Fruit fly (Drosophila melanogaster) whole organism, embryonic: ENCODE results near the gene Indy.
A peak's percentile ranks its signal among the peaks of the same experiment; 100 is the strongest.

Experiments
- Abd-B ChIP-seq: fragments of 200-800 bp; sonication (Bioruptor generic); optimal IDR thresholded peaks from 2 replicates; lab custom pipeline; 2018; ENCODE audit warnings: missing biosample characterization, mild to moderate bottlenecking, missing genetic modification characterization, moderate library complexity
- Adf1 ChIP-seq: fragments of 200-800 bp; sonication (Bioruptor generic); IDR thresholded peaks from 2 replicates; pipeline ENCODE4 v1.3.6; 2022; ENCODE audit warnings: missing biosample characterization, missing genetic modification characterization
- CG1024 ChIP-seq: fragments of 200-800 bp; sonication (Bioruptor generic); IDR thresholded peaks from 2 replicates; pipeline ENCODE4 v1.3.6; 2022; ENCODE audit warnings: missing biosample characterization, missing genetic modification characterization
- CG10565 ChIP-seq: fragments of 200-800 bp; sonication (Bioruptor generic); optimal IDR thresholded peaks from 3 replicates; lab custom pipeline; 2016; ENCODE audit warnings: missing biosample characterization, mild to moderate bottlenecking, missing genetic modification characterization
- CG11696 ChIP-seq: fragments of 200-800 bp; sonication (Bioruptor generic); IDR thresholded peaks from 2 replicates; pipeline ENCODE4 v1.3.6; 2022; ENCODE audit warnings: missing biosample characterization, missing genetic modification characterization
- CG12071 ChIP-seq: fragments of 200-800 bp; sonication (Bioruptor generic); optimal IDR thresholded peaks from 3 replicates; lab custom pipeline; 2018; ENCODE audit warnings: missing biosample characterization, mild to moderate bottlenecking, missing genetic modification characterization
- CG12104 ChIP-seq: fragments of 200-800 bp; sonication (Bioruptor generic); optimal IDR thresholded peaks from 3 replicates; lab custom pipeline; 2016; ENCODE audit warnings: missing biosample characterization, missing genetic modification characterization
- CG12219 ChIP-seq: fragments of 200-800 bp; sonication (Bioruptor generic); optimal IDR thresholded peaks from 3 replicates; lab custom pipeline; 2018; ENCODE audit warnings: missing biosample characterization, mild to moderate bottlenecking, missing genetic modification characterization
- CG12236 ChIP-seq: fragments of 200-800 bp; sonication (Bioruptor generic); optimal IDR thresholded peaks from 2 replicates; lab custom pipeline; 2016; ENCODE audit warnings: missing biosample characterization, missing genetic modification characterization
- CG13123 ChIP-seq: fragments of 200-800 bp; sonication (Bioruptor generic); optimal IDR thresholded peaks from 2 replicates; lab custom pipeline; 2016; ENCODE audit warnings: missing biosample characterization, missing genetic modification characterization
- CG14050 ChIP-seq: fragments of 200-800 bp; sonication (Bioruptor generic); IDR thresholded peaks from 3 replicates; pipeline ENCODE4 v1.3.6; 2022; ENCODE audit warnings: missing biosample characterization, missing genetic modification characterization
- CG16779 ChIP-seq: fragments of 200-800 bp; sonication (Bioruptor generic); IDR thresholded peaks from 2 replicates; pipeline ENCODE4 v1.3.6; 2022; ENCODE audit warnings: missing biosample characterization, missing genetic modification characterization
- CG17829 ChIP-seq: fragments of 200-800 bp; optimal IDR thresholded peaks from 2 replicates; lab custom pipeline; 2019; ENCODE audit warnings: missing biosample characterization, mild to moderate bottlenecking, missing genetic modification characterization, moderate library complexity
- CG30431 ChIP-seq: fragments of 200-800 bp; sonication (Bioruptor generic); optimal IDR thresholded peaks from 2 replicates; lab custom pipeline; 2017; ENCODE audit warnings: missing biosample characterization, missing genetic modification characterization
- CG31388 ChIP-seq: fragments of 200-800 bp; sonication (Bioruptor generic); optimal IDR thresholded peaks from 2 replicates; lab custom pipeline; 2016; ENCODE audit warnings: missing biosample characterization, missing genetic modification characterization
- CG3407 ChIP-seq: fragments of 200-800 bp; sonication (Bioruptor generic); optimal IDR thresholded peaks from 2 replicates; lab custom pipeline; 2018; ENCODE audit warnings: missing biosample characterization, mild to moderate bottlenecking, missing genetic modification characterization
- CG43689 ChIP-seq: fragments of 200-800 bp; sonication (Bioruptor generic); IDR thresholded peaks from 2 replicates; pipeline ENCODE4 v1.3.6; 2022; ENCODE audit warnings: missing biosample characterization, missing genetic modification characterization
- CG4404 ChIP-seq: fragments of 200-800 bp; sonication (Bioruptor generic); IDR thresholded peaks from 2 replicates; pipeline ENCODE4 v1.3.6; 2022; ENCODE audit warnings: missing biosample characterization, missing genetic modification characterization
- CG4730 ChIP-seq: fragments of 200-800 bp; sonication (Bioruptor generic); IDR thresholded peaks from 2 replicates; pipeline ENCODE4 v1.3.6; 2022; ENCODE audit warnings: missing biosample characterization, missing genetic modification characterization
- CG5245 ChIP-seq: fragments of 200-800 bp; sonication (Bioruptor generic); optimal IDR thresholded peaks from 3 replicates; lab custom pipeline; 2016; ENCODE audit warnings: missing biosample characterization, missing genetic modification characterization
- CG6765 ChIP-seq: fragments of 200-800 bp; sonication (Bioruptor generic); optimal IDR thresholded peaks from 3 replicates; lab custom pipeline; 2017; ENCODE audit warnings: missing biosample characterization, mild to moderate bottlenecking, missing genetic modification characterization
- CG6791 ChIP-seq: fragments of 200-800 bp; sonication (Bioruptor generic); IDR thresholded peaks from 3 replicates; pipeline ENCODE4 v1.3.6; 2022; ENCODE audit warnings: missing biosample characterization, missing genetic modification characterization; ENCODE audit not compliant: partially characterized antibody
- CG7963 ChIP-seq: fragments of 200-800 bp; sonication (Bioruptor generic); IDR thresholded peaks from 3 replicates; pipeline ENCODE4 v1.3.6; 2022; ENCODE audit warnings: missing biosample characterization, missing genetic modification characterization; ENCODE audit not compliant: partially characterized antibody
- CG8924 ChIP-seq: fragments of 200-800 bp; optimal IDR thresholded peaks from 3 replicates; lab custom pipeline; 2019; ENCODE audit warnings: missing biosample characterization, mild to moderate bottlenecking, missing genetic modification characterization, moderate library complexity
- CG9817 ChIP-seq: fragments of 200-800 bp; sonication (Bioruptor generic); optimal IDR thresholded peaks from 2 replicates; lab custom pipeline; 2018; ENCODE audit warnings: missing biosample characterization, mild to moderate bottlenecking, missing genetic modification characterization, moderate library complexity
- Gug ChIP-seq: fragments of 200-800 bp; sonication (Bioruptor generic); IDR thresholded peaks from 4 replicates; pipeline ENCODE4 v1.3.6; 2022; ENCODE audit warnings: missing biosample characterization, missing genetic modification characterization
- HLH4C ChIP-seq: fragments of 200-800 bp; sonication (Bioruptor generic); IDR thresholded peaks from 3 replicates; pipeline ENCODE4 v1.3.6; 2022; ENCODE audit warnings: missing biosample characterization, missing genetic modification characterization; ENCODE audit not compliant: partially characterized antibody
- Med ChIP-seq: fragments of 200-800 bp; sonication (Bioruptor generic); peaks from one replicate; lab custom pipeline; 2016; ENCODE audit warnings: missing biosample characterization, missing genetic modification characterization, mild to moderate bottlenecking, inconsistent platforms, moderate library complexity
- bbx ChIP-seq: fragments of 200-800 bp; sonication (Bioruptor generic); IDR thresholded peaks from 2 replicates; pipeline ENCODE4 v1.3.6; 2022; ENCODE audit warnings: missing biosample characterization, missing genetic modification characterization; ENCODE audit not compliant: partially characterized antibody
- btn ChIP-seq: fragments of 200-800 bp; sonication (Bioruptor generic); optimal IDR thresholded peaks from 2 replicates; lab custom pipeline; 2016; ENCODE audit warnings: missing biosample characterization, missing genetic modification characterization
- crol ChIP-seq: fragments of 200-800 bp; sonication (Bioruptor generic); IDR thresholded peaks from 2 replicates; pipeline ENCODE4 v1.3.6; 2022; ENCODE audit warnings: missing biosample characterization, missing genetic modification characterization
- dan ChIP-seq: fragments of 200-800 bp; sonication (Bioruptor generic); IDR thresholded peaks from 2 replicates; pipeline ENCODE4 v1.3.6; 2022; ENCODE audit warnings: missing biosample characterization, missing genetic modification characterization
- esg ChIP-seq: fragments of 200-800 bp; sonication (Bioruptor generic); conservative IDR thresholded peaks from 2 replicates; pipeline ENCODE4 v1.3.6; 2022; ENCODE audit warnings: missing biosample characterization, missing genetic modification characterization
- eyg ChIP-seq: fragments of 200-800 bp; sonication (Bioruptor generic); optimal IDR thresholded peaks from 3 replicates; lab custom pipeline; 2016; ENCODE audit warnings: missing biosample characterization, missing genetic modification characterization
- fd96Cb ChIP-seq: fragments of 200-800 bp; sonication (Bioruptor generic); optimal IDR thresholded peaks from 2 replicates; lab custom pipeline; 2018; ENCODE audit warnings: missing biosample characterization, mild to moderate bottlenecking, missing genetic modification characterization, moderate library complexity
- gcm2 ChIP-seq: fragments of 200-800 bp; sonication (Bioruptor generic); optimal IDR thresholded peaks from 2 replicates; lab custom pipeline; 2016; ENCODE audit warnings: missing biosample characterization, missing genetic modification characterization
- gem ChIP-seq: fragments of 200-800 bp; sonication (Bioruptor generic); optimal IDR thresholded peaks from 2 replicates; lab custom pipeline; 2019; ENCODE audit warnings: missing biosample characterization, mild to moderate bottlenecking, missing genetic modification characterization, moderate library complexity
- gsb-n ChIP-seq: fragments of 200-800 bp; sonication (Bioruptor generic); optimal IDR thresholded peaks from 3 replicates; lab custom pipeline; 2018; ENCODE audit warnings: missing biosample characterization, mild to moderate bottlenecking, missing genetic modification characterization
- h ChIP-seq: fragments of >200 bp; optimal IDR thresholded peaks from 2 replicates; lab custom pipeline; 2017
- ind ChIP-seq: fragments of 200-800 bp; sonication (Bioruptor generic); optimal IDR thresholded peaks from 3 replicates; lab custom pipeline; 2016; ENCODE audit warnings: missing biosample characterization, missing genetic modification characterization
- inv ChIP-seq: fragments of 200-800 bp; sonication (Bioruptor generic); IDR thresholded peaks from 2 replicates; pipeline ENCODE4 v1.3.6; 2022; ENCODE audit warnings: missing biosample characterization, missing genetic modification characterization; ENCODE audit not compliant: partially characterized antibody
- lab ChIP-seq: fragments of 200-800 bp; sonication (Bioruptor generic); optimal IDR thresholded peaks from 3 replicates; lab custom pipeline; 2017; ENCODE audit warnings: missing biosample characterization, missing genetic modification characterization, mild to moderate bottlenecking, moderate library complexity, missing genetic modification reagents
- p53 ChIP-seq: fragments of 200-800 bp; sonication (Bioruptor generic); optimal IDR thresholded peaks from 2 replicates; lab custom pipeline; 2016; ENCODE audit warnings: missing biosample characterization, missing genetic modification characterization
- pfk ChIP-seq: fragments of 200-800 bp; sonication (Bioruptor generic); optimal IDR thresholded peaks from 2 replicates; lab custom pipeline; 2018; ENCODE audit warnings: missing biosample characterization, mild to moderate bottlenecking, missing genetic modification characterization, moderate library complexity
- row ChIP-seq: fragments of 200-800 bp; sonication (Bioruptor generic); IDR thresholded peaks from 3 replicates; pipeline ENCODE4 v1.3.6; 2022; ENCODE audit warnings: missing biosample characterization, missing genetic modification characterization
- shn ChIP-seq: fragments of 200-800 bp; sonication (Bioruptor generic); optimal IDR thresholded peaks from 3 replicates; lab custom pipeline; 2016; ENCODE audit warnings: missing biosample characterization, missing genetic modification characterization
- sqz ChIP-seq: fragments of 200-800 bp; sonication (Bioruptor generic); optimal IDR thresholded peaks from 3 replicates; lab custom pipeline; 2018; ENCODE audit warnings: missing biosample characterization, mild to moderate bottlenecking, missing genetic modification characterization
- stwl ChIP-seq: fragments of 200-800 bp; sonication (Bioruptor generic); optimal IDR thresholded peaks from 3 replicates; lab custom pipeline; 2018; ENCODE audit warnings: missing biosample characterization, mild to moderate bottlenecking, missing genetic modification characterization, moderate library complexity
- vfl ChIP-seq: fragments of 200-800 bp; sonication (Bioruptor generic); optimal IDR thresholded peaks from 2 replicates; lab custom pipeline; 2016; ENCODE audit warnings: missing biosample characterization, missing genetic modification characterization
- vvl ChIP-seq: fragments of 200-800 bp; sonication (Bioruptor generic); IDR thresholded peaks from 2 replicates; pipeline ENCODE4 v1.3.6; 2022; ENCODE audit warnings: missing biosample characterization, missing genetic modification characterization
- zen2 ChIP-seq: fragments of 200-800 bp; sonication (Bioruptor generic); IDR thresholded peaks from 3 replicates; pipeline ENCODE4 v1.3.6; 2022; ENCODE audit warnings: missing biosample characterization, missing genetic modification characterization; ENCODE audit not compliant: partially characterized antibody
- zfh2 ChIP-seq: fragments of 200-800 bp; sonication (Bioruptor generic); optimal IDR thresholded peaks from 2 replicates; lab custom pipeline; 2016; ENCODE audit warnings: missing biosample characterization, missing genetic modification characterization

Gene Indy

dm6 chr3L:18867521-18867920 lies 21.5 kb upstream of the Indy start, which contains the start of gene Dysb (continued):
- TF ChIP-seq zen2 (GFP tag; lab: Robert Waterston, UW): no peak
- peak; percentile 60 for TF ChIP-seq Adf1 (GFP tag; lab: Robert Waterston, UW)
- TF ChIP-seq vfl (GFP tag; lab: Kevin White, UChicago): peak; percentile 48
- TF ChIP-seq p53 (GFP tag; lab: Kevin White, UChicago): no peak
- TF ChIP-seq CG5245: peak; percentile 78
- TF ChIP-seq inv (GFP tag; lab: Robert Waterston, UW): no peak
- no peak for TF ChIP-seq dan (GFP tag; lab: Robert Waterston, UW)
- TF ChIP-seq CG31388 (GFP tag; lab: Kevin White, UChicago): peak; percentile 15
- TF ChIP-seq gsb-n (tag; lab: Kevin White, UChicago): peak; percentile 88
- TF ChIP-seq row (GFP tag; lab: Robert Waterston, UW): peak; percentile 97
- peak; percentile 94 for TF ChIP-seq gem (tag; lab: Kevin White, UChicago)
- no peak for TF ChIP-seq bbx (GFP tag; lab: Robert Waterston, UW)
- TF ChIP-seq CG12219 (GFP tag; lab: Kevin White, UChicago): peak; percentile 77
- peak; percentile 76 for TF ChIP-seq ind (GFP tag; lab: Kevin White, UChicago)
- peak; percentile 61 for TF ChIP-seq zfh2 (GFP tag; lab: Kevin White, UChicago)
- no peak for TF ChIP-seq crol
- TF ChIP-seq HLH4C: no peak
- no peak for TF ChIP-seq h (lab: Kevin White, UChicago)
- peak; percentile 93 for TF ChIP-seq CG17829
- TF ChIP-seq CG12236 (GFP tag; lab: Kevin White, UChicago): no peak
- TF ChIP-seq CG6791 (GFP tag; lab: Robert Waterston, UW): no peak
- TF ChIP-seq Med (GFP tag; lab: Kevin White, UChicago): peak; percentile 87
- no peak for TF ChIP-seq CG10565 (GFP tag; lab: Kevin White, UChicago)
- TF ChIP-seq CG14050 (GFP tag; lab: Robert Waterston, UW): peak; percentile 88
- TF ChIP-seq CG9817 (tag; lab: Kevin White, UChicago): peak; percentile 79
- no peak for TF ChIP-seq CG7963
- TF ChIP-seq CG6765 (GFP tag; lab: Kevin White, UChicago): peak; percentile 79
- peak; percentile 92 for TF ChIP-seq CG16779 (GFP tag; lab: Robert Waterston, UW)
- TF ChIP-seq CG12104 (GFP tag; lab: Kevin White, UChicago): peak; percentile 44
- no peak for TF ChIP-seq CG4404 (GFP tag; lab: Robert Waterston, UW)
- TF ChIP-seq CG30431 (GFP tag; lab: Kevin White, UChicago): peak; percentile 59
- peak; percentile 26 for TF ChIP-seq shn (GFP tag; lab: Kevin White, UChicago)
- TF ChIP-seq vvl (GFP tag; lab: Robert Waterston, UW): peak; percentile 98
- peak; percentile 67; the same call in 1 of the 2 replicates for TF ChIP-seq CG43689
- peak; percentile 38 for TF ChIP-seq pfk
- TF ChIP-seq stwl: peak; percentile 37
- TF ChIP-seq sqz (GFP tag; lab: Kevin White, UChicago): peak; percentile 82
- TF ChIP-seq eyg (GFP tag; lab: Kevin White, UChicago): peak; percentile 46
- peak; percentile 50 for TF ChIP-seq gcm2 (GFP tag; lab: Kevin White, UChicago)
- peak; percentile 70 for TF ChIP-seq Abd-B
- peak; percentile 90 for TF ChIP-seq Gug
- TF ChIP-seq CG1024: peak; percentile 79
- peak; percentile 95 for TF ChIP-seq lab (GFP tag; lab: Kevin White, UChicago)
- TF ChIP-seq esg: peak; percentile 84
- peak; percentile 75 for TF ChIP-seq CG3407 (GFP tag; lab: Kevin White, UChicago)
- peak; percentile 91 for TF ChIP-seq CG8924 (tag; lab: Kevin White, UChicago)
- TF ChIP-seq CG13123: peak; percentile 43
- TF ChIP-seq CG4730: peak; percentile 82
- TF ChIP-seq fd96Cb (tag; lab: Kevin White, UChicago): peak; percentile 78
- TF ChIP-seq CG11696 (GFP tag; lab: Robert Waterston, UW): peak; percentile 91
- TF ChIP-seq btn: no peak
- peak; percentile 79 for TF ChIP-seq CG12071
